Worm (Caenorhabditis elegans) whole organism, midembryonic: ENCODE results near the gene ZC155.2.

Source experiments
- med-1 ChIP-seq: sonication (generic microtip); optimal IDR thresholded peaks from 2 replicates; lab custom pipeline; 2017; ENCODE audit warnings: missing genetic modification characterization, mild to moderate bottlenecking, missing compliant biosample characterization, antibody characterized with exemption, missing genetic modification reagents; ENCODE audit not compliant: insufficient read depth
- ref-1 ChIP-seq: fragments of 200-800 bp; sonication (Bioruptor generic); conservative IDR thresholded peaks from 2 replicates; pipeline ENCODE4 v1.3.6; 2022; ENCODE audit warnings: missing genetic modification reagents, missing genetic modification characterization, missing compliant biosample characterization
- tab-1 ChIP-seq: fragments of 200-800 bp; sonication (Bioruptor generic); IDR thresholded peaks from 2 replicates; pipeline ENCODE4 v1.3.6; 2022; ENCODE audit warnings: missing genetic modification characterization, missing compliant biosample characterization
- ztf-23 ChIP-seq: fragments of 200-800 bp; sonication (Bioruptor generic); IDR thresholded peaks from 2 replicates; pipeline ENCODE4 v1.3.6; 2022; ENCODE audit warnings: missing genetic modification reagents, missing genetic modification characterization, missing compliant biosample characterization

DNA sequence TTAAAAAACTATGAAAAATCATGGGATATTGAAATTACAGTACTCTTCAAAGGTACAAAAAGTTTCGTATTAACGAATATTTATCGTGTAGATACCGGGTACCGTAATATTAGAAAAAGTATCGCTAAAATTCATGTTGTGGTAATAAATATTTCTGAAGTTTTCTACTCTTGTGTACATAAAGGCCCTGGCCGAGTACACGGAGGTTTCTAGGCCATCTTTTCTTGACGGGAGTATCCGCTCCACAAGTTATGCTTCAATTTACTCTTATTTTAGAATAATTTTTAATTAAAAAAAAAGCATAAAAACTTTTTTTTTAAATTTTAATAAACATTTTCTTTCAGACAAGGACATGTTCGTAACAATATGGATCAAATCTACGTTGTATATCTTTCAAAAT is 14.4 kb downstream of the ZC155.2 start:
- TF ChIP-seq ztf-23 (GFP tag; lab: Robert Waterston, UW) (no peak), ref-1 (GFP tag; lab: Robert Waterston, UW) (no peak), tab-1 (GFP tag; lab: Robert Waterston, UW) (no peak), med-1 (no peak)
